Fruit fly (Drosophila melanogaster) whole organism, embryonic: Measurements from ENCODE around the gene CG15422.

ENCODE experiments used
- Antp ChIP-seq: fragments of 200-800 bp; sonication (Bioruptor generic); optimal IDR thresholded peaks from 3 replicates; lab custom pipeline; 2016; ENCODE audit warnings: missing biosample characterization, missing genetic modification characterization
- Bgb ChIP-seq: fragments of 200-800 bp; sonication (Bioruptor generic); IDR thresholded peaks from 2 replicates; pipeline ENCODE4 v1.3.6; 2022; ENCODE audit warnings: missing biosample characterization, missing genetic modification characterization; ENCODE audit not compliant: partially characterized antibody
- BtbVII ChIP-seq: fragments of 200-800 bp; sonication (Bioruptor generic); optimal IDR thresholded peaks from 3 replicates; lab custom pipeline; 2017; ENCODE audit warnings: missing biosample characterization, mild to moderate bottlenecking, missing genetic modification characterization
- C15 ChIP-seq: fragments of 200-800 bp; sonication (Bioruptor generic); IDR thresholded peaks from 3 replicates; pipeline ENCODE4 v1.3.6; 2022; ENCODE audit warnings: missing biosample characterization, missing genetic modification characterization
- CG11093 ChIP-seq: fragments of 200-800 bp; sonication (Bioruptor generic); IDR thresholded peaks from 3 replicates; pipeline ENCODE4 v1.3.6; 2022; ENCODE audit warnings: missing biosample characterization, missing genetic modification characterization
- CG13775 ChIP-seq: fragments of 200-800 bp; sonication (Bioruptor generic); optimal IDR thresholded peaks from 3 replicates; lab custom pipeline; 2017; ENCODE audit warnings: missing biosample characterization, mild to moderate bottlenecking, missing genetic modification characterization
- CG14014 ChIP-seq: fragments of 200-800 bp; sonication (Bioruptor generic); IDR thresholded peaks from 2 replicates; pipeline ENCODE4 v1.3.6; 2022; ENCODE audit warnings: missing biosample characterization, missing genetic modification characterization
- CG14667 ChIP-seq: fragments of 200-800 bp; sonication (Bioruptor generic); IDR thresholded peaks from 2 replicates; pipeline ENCODE4 v1.3.6; 2022; ENCODE audit warnings: missing biosample characterization, missing genetic modification characterization
- CG14710 ChIP-seq: fragments of 200-800 bp; sonication (Bioruptor generic); optimal IDR thresholded peaks from 3 replicates; lab custom pipeline; 2019; ENCODE audit warnings: missing biosample characterization, mild to moderate bottlenecking, missing genetic modification characterization, moderate library complexity
- CG15514 ChIP-seq: fragments of 200-800 bp; sonication (Bioruptor generic); optimal IDR thresholded peaks from 3 replicates; lab custom pipeline; 2017; ENCODE audit warnings: missing biosample characterization, missing genetic modification characterization, mild to moderate bottlenecking, moderate library complexity, missing genetic modification reagents
- CG16813 ChIP-seq: fragments of 200-800 bp; sonication (Bioruptor generic); IDR thresholded peaks from 3 replicates; pipeline ENCODE4 v1.3.6; 2022; ENCODE audit warnings: missing biosample characterization, missing genetic modification characterization; ENCODE audit not compliant: partially characterized antibody
- CG1792 ChIP-seq: fragments of 200-800 bp; sonication (Bioruptor generic); optimal IDR thresholded peaks from 2 replicates; lab custom pipeline; 2016; ENCODE audit warnings: missing biosample characterization, missing genetic modification characterization
- CG18476 ChIP-seq: fragments of 200-800 bp; sonication (Bioruptor generic); optimal IDR thresholded peaks from 2 replicates; lab custom pipeline; 2016; ENCODE audit warnings: missing biosample characterization, mild to moderate bottlenecking, missing genetic modification characterization
- CG2116 ChIP-seq: fragments of 200-800 bp; sonication (Bioruptor generic); optimal IDR thresholded peaks from 3 replicates; lab custom pipeline; 2018; ENCODE audit warnings: missing biosample characterization, mild to moderate bottlenecking, missing genetic modification characterization
- CG2199 ChIP-seq: fragments of 200-800 bp; sonication (Bioruptor generic); IDR thresholded peaks from 3 replicates; pipeline ENCODE4 v1.3.6; 2022; ENCODE audit warnings: missing biosample characterization, missing genetic modification characterization
- CG31224 ChIP-seq: fragments of 200-800 bp; sonication (Bioruptor generic); IDR thresholded peaks from 2 replicates; pipeline ENCODE4 v1.3.6; 2022; ENCODE audit warnings: missing biosample characterization, missing genetic modification characterization
- CG3163 ChIP-seq: fragments of 200-800 bp; sonication (Bioruptor generic); optimal IDR thresholded peaks from 3 replicates; lab custom pipeline; 2016; ENCODE audit warnings: missing biosample characterization, missing genetic modification characterization
- CG3281 ChIP-seq: fragments of 200-800 bp; sonication (Bioruptor generic); optimal IDR thresholded peaks from 3 replicates; lab custom pipeline; 2017; ENCODE audit warnings: missing biosample characterization, mild to moderate bottlenecking, missing genetic modification characterization
- CG3407 ChIP-seq: fragments of 200-800 bp; sonication (Bioruptor generic); optimal IDR thresholded peaks from 2 replicates; lab custom pipeline; 2018; ENCODE audit warnings: missing biosample characterization, mild to moderate bottlenecking, missing genetic modification characterization
- CG7556 ChIP-seq: fragments of 200-800 bp; sonication (Bioruptor generic); optimal IDR thresholded peaks from 2 replicates; lab custom pipeline; 2017; ENCODE audit warnings: missing biosample characterization, mild to moderate bottlenecking, missing genetic modification characterization
- CG7987 ChIP-seq: fragments of 200-800 bp; sonication (Bioruptor generic); optimal IDR thresholded peaks from 2 replicates; lab custom pipeline; 2018; ENCODE audit warnings: missing biosample characterization, mild to moderate bottlenecking, missing genetic modification characterization, moderate library complexity
- CG8359 ChIP-seq: fragments of 200-800 bp; sonication (Bioruptor generic); optimal IDR thresholded peaks from 2 replicates; lab custom pipeline; 2017; ENCODE audit warnings: missing biosample characterization, mild to moderate bottlenecking, missing genetic modification characterization, borderline replicate concordance
- Camta ChIP-seq: fragments of 200-800 bp; sonication (Bioruptor generic); optimal IDR thresholded peaks from 2 replicates; lab custom pipeline; 2016; ENCODE audit warnings: missing biosample characterization, missing genetic modification characterization
- Fer2 ChIP-seq: fragments of 200-800 bp; sonication (Bioruptor generic); optimal IDR thresholded peaks from 2 replicates; lab custom pipeline; 2018; ENCODE audit warnings: missing biosample characterization, mild to moderate bottlenecking, missing genetic modification characterization, moderate library complexity
- Gug ChIP-seq: fragments of 200-800 bp; sonication (Bioruptor generic); IDR thresholded peaks from 4 replicates; pipeline ENCODE4 v1.3.6; 2022; ENCODE audit warnings: missing biosample characterization, missing genetic modification characterization
- Hr51 ChIP-seq, 2 experiments: fragments of 200-800 bp; sonication (Bioruptor generic); optimal IDR thresholded peaks; 2 replicates in 1 of 2; 3 replicates in 1 of 2; lab custom pipeline; 2016 to 2018; ENCODE audit warnings: missing biosample characterization in 2 of 2, missing genetic modification characterization in 2 of 2, mild to moderate bottlenecking in 1 of 2, moderate library complexity in 1 of 2
- Nf-YB ChIP-seq: fragments of 200-800 bp; sonication (Bioruptor generic); optimal IDR thresholded peaks from 3 replicates; lab custom pipeline; 2019; ENCODE audit warnings: missing biosample characterization, mild to moderate bottlenecking, missing genetic modification characterization, moderate library complexity
- Oli ChIP-seq: fragments of 200-800 bp; sonication (Bioruptor generic); optimal IDR thresholded peaks from 2 replicates; lab custom pipeline; 2018; ENCODE audit warnings: missing biosample characterization, mild to moderate bottlenecking, missing genetic modification characterization, moderate library complexity
- PHDP ChIP-seq: fragments of 200-800 bp; sonication (Bioruptor generic); optimal IDR thresholded peaks from 3 replicates; lab custom pipeline; 2018; ENCODE audit warnings: missing biosample characterization, mild to moderate bottlenecking, missing genetic modification characterization, moderate library complexity
- Trl ChIP-seq, 3 experiments: fragments of >200 bp in 2 of 3; fragments of 200-800 bp in 1 of 3; sonication (Bioruptor generic) in 1 of 3; optimal IDR thresholded peaks; 2 replicates in 1 of 3; 3 replicates in 2 of 3; lab custom pipeline; 2016 to 2017; ENCODE audit warnings: missing biosample characterization in 1 of 3, missing genetic modification characterization in 1 of 3
- Vsx1 ChIP-seq: fragments of 200-800 bp; sonication (Bioruptor generic); optimal IDR thresholded peaks from 2 replicates; lab custom pipeline; 2017; ENCODE audit warnings: missing biosample characterization, mild to moderate bottlenecking, missing genetic modification characterization, missing genetic modification reagents
- al ChIP-seq: fragments of 200-800 bp; sonication (Bioruptor generic); IDR thresholded peaks from 2 replicates; pipeline ENCODE4 v1.3.6; 2022; ENCODE audit warnings: missing biosample characterization, missing genetic modification characterization
- ara ChIP-seq: fragments of 200-800 bp; sonication (Bioruptor generic); IDR thresholded peaks from 2 replicates; pipeline ENCODE4 v1.3.6; 2022; ENCODE audit warnings: missing biosample characterization, missing genetic modification characterization
- bbx ChIP-seq: fragments of 200-800 bp; sonication (Bioruptor generic); IDR thresholded peaks from 2 replicates; pipeline ENCODE4 v1.3.6; 2022; ENCODE audit warnings: missing biosample characterization, missing genetic modification characterization; ENCODE audit not compliant: partially characterized antibody
- cas ChIP-seq: fragments of 200-800 bp; sonication (Bioruptor generic); IDR thresholded peaks from 2 replicates; pipeline ENCODE4 v1.3.6; 2022; ENCODE audit warnings: missing biosample characterization, missing genetic modification characterization
- caup ChIP-seq: fragments of 200-800 bp; sonication (Bioruptor generic); optimal IDR thresholded peaks from 3 replicates; lab custom pipeline; 2017; ENCODE audit warnings: missing biosample characterization, mild to moderate bottlenecking, missing genetic modification characterization, moderate library complexity; ENCODE audit not compliant: severe bottlenecking
- dan ChIP-seq: fragments of 200-800 bp; sonication (Bioruptor generic); IDR thresholded peaks from 2 replicates; pipeline ENCODE4 v1.3.6; 2022; ENCODE audit warnings: missing biosample characterization, missing genetic modification characterization
- emc ChIP-seq: fragments of 200-800 bp; sonication (Bioruptor generic); optimal IDR thresholded peaks from 2 replicates; lab custom pipeline; 2016; ENCODE audit warnings: missing biosample characterization, missing genetic modification characterization
- fru ChIP-seq: fragments of >200 bp; optimal IDR thresholded peaks from 2 replicates; lab custom pipeline; 2017
- gsb ChIP-seq: fragments of 200-800 bp; sonication (Bioruptor generic); IDR thresholded peaks from 2 replicates; pipeline ENCODE4 v1.3.6; 2022; ENCODE audit warnings: missing biosample characterization, missing genetic modification characterization
- gsb-n ChIP-seq: fragments of 200-800 bp; sonication (Bioruptor generic); optimal IDR thresholded peaks from 3 replicates; lab custom pipeline; 2018; ENCODE audit warnings: missing biosample characterization, mild to moderate bottlenecking, missing genetic modification characterization
- hb ChIP-seq: fragments of 200-800 bp; sonication (Bioruptor generic); IDR thresholded peaks from 3 replicates; pipeline ENCODE4 v1.3.6; 2022; ENCODE audit warnings: missing biosample characterization, missing genetic modification characterization; ENCODE audit not compliant: partially characterized antibody
- jing ChIP-seq: fragments of 200-800 bp; sonication (Bioruptor generic); optimal IDR thresholded peaks from 2 replicates; lab custom pipeline; 2018; ENCODE audit warnings: missing biosample characterization, mild to moderate bottlenecking, missing genetic modification characterization
- luna ChIP-seq: fragments of 200-800 bp; sonication (Bioruptor generic); optimal IDR thresholded peaks from 2 replicates; lab custom pipeline; 2016; ENCODE audit warnings: missing biosample characterization, missing genetic modification characterization
- pfk ChIP-seq: fragments of 200-800 bp; sonication (Bioruptor generic); optimal IDR thresholded peaks from 2 replicates; lab custom pipeline; 2018; ENCODE audit warnings: missing biosample characterization, mild to moderate bottlenecking, missing genetic modification characterization, moderate library complexity
- sug ChIP-seq: fragments of 200-800 bp; optimal IDR thresholded peaks from 2 replicates; lab custom pipeline; 2019; ENCODE audit warnings: missing biosample characterization, mild to moderate bottlenecking, missing genetic modification characterization, moderate library complexity
- tgo ChIP-seq: fragments of 200-800 bp; sonication (Bioruptor generic); IDR thresholded peaks from 3 replicates; pipeline ENCODE4 v1.3.6; 2022; ENCODE audit warnings: missing biosample characterization, missing genetic modification characterization
- toy ChIP-seq: fragments of 200-800 bp; sonication (Bioruptor generic); IDR thresholded peaks from 2 replicates; pipeline ENCODE4 v1.3.6; 2022; ENCODE audit warnings: missing biosample characterization, missing genetic modification characterization
- wdn ChIP-seq: fragments of 200-800 bp; sonication (Bioruptor generic); IDR thresholded peaks from 2 replicates; pipeline ENCODE4 v1.3.6; 2022; ENCODE audit warnings: missing biosample characterization, missing genetic modification characterization
- yki ChIP-seq: fragments of >200 bp; optimal IDR thresholded peaks from 3 replicates; lab custom pipeline; 2018

CG15422 gene

dm6 chr2L:4045185-4045814, 40.5 kb downstream of the CG15422 start (continued):
- TF ChIP-seq emc (GFP tag; lab: Kevin White, UChicago) (no peak), CG13775 (GFP tag; lab: Kevin White, UChicago) (peak; percentile 46), CG1792 (GFP tag; lab: Kevin White, UChicago) (no peak), CG31224 (GFP tag; lab: Robert Waterston, UW) (no peak), jing (GFP tag; lab: Kevin White, UChicago) (no peak), CG7987 (GFP tag; lab: Kevin White, UChicago) (no peak), CG2116 (GFP tag; lab: Kevin White, UChicago) (peak; percentile 14), CG15514 (GFP tag; lab: Kevin White, UChicago) (no peak), CG7556 (GFP tag; lab: Kevin White, UChicago) (peak; percentile 65), wdn (no peak), CG14667 (GFP tag; lab: Robert Waterston, UW) (peak; percentile 49; the same call in 1 of the 2 replicates), gsb (GFP tag; lab: Robert Waterston, UW) (no peak), toy (GFP tag; lab: Robert Waterston, UW) (no peak), bbx (GFP tag; lab: Robert Waterston, UW) (no peak), Antp (no peak), CG2199 (GFP tag; lab: Robert Waterston, UW) (no peak), yki (lab: Kevin White, UChicago) (no peak), CG16813 (GFP tag; lab: Robert Waterston, UW) (no peak), al (GFP tag; lab: Robert Waterston, UW) (no peak), CG3281 (GFP tag; lab: Kevin White, UChicago) (no peak), CG18476 (GFP tag; lab: Kevin White, UChicago) (peak; percentile 7), dan (GFP tag; lab: Robert Waterston, UW) (no peak), CG14014 (GFP tag; lab: Robert Waterston, UW) (no peak), Bgb (GFP tag; lab: Robert Waterston, UW) (no peak), CG11093 (GFP tag; lab: Robert Waterston, UW) (0 out of 3 replicates have a peak, but pooled peaks have one; percentile 36), ara (GFP tag; lab: Robert Waterston, UW) (peak; percentile 71; the same call in 1 of the 2 replicates), CG3407 (GFP tag; lab: Kevin White, UChicago) (peak; percentile 75), hb (no peak), CG8359 (GFP tag; lab: Kevin White, UChicago) (peak; percentile 40), fru (lab: Kevin White, UChicago) (no peak), Fer2 (tag; lab: Kevin White, UChicago) (no peak), sug (tag; lab: Kevin White, UChicago) (no peak), tgo (GFP tag; lab: Robert Waterston, UW) (no peak; the same call in 2 of the 3 replicates), pfk (GFP tag; lab: Kevin White, UChicago) (no peak), Gug (GFP tag; lab: Robert Waterston, UW) (no peak), Nf-YB (GFP tag; lab: Kevin White, UChicago) (peak; percentile 38), cas (GFP tag; lab: Robert Waterston, UW) (no peak), luna (no peak), Vsx1 (GFP tag; lab: Kevin White, UChicago) (peak; percentile 16), Hr51 (GFP tag; optimal IDR thresholded peaks at IDR 0.05; lab: Kevin White, UChicago) (peak in 1 of 2 experiments; percentile 34), CG14710 (tag; lab: Kevin White, UChicago) (peak; percentile 79), CG3163 (no peak), gsb-n (tag; lab: Kevin White, UChicago) (peak; percentile 79), BtbVII (no peak), C15 (GFP tag; lab: Robert Waterston, UW) (no peak), Oli (tag; lab: Kevin White, UChicago) (peak; percentile 68), caup (GFP tag; lab: Kevin White, UChicago) (no peak), Trl (optimal IDR thresholded peaks at IDR 0.05; lab: Kevin White, UChicago) (no peak), Trl (GFP tag; optimal IDR thresholded peaks at IDR 0.05; lab: Kevin White, UChicago) (peak; percentile 34), Camta (peak; percentile 37), PHDP (peak; percentile 71)
